Fruit fly (Drosophila melanogaster) whole organism, adult: Measurements from ENCODE around the gene CG4854.

Experiments used
- CG12768 ChIP-seq: fragments of 200-800 bp; sonication (Bioruptor generic); optimal IDR thresholded peaks from 2 replicates; lab custom pipeline; 2017; ENCODE audit warnings: missing biosample characterization, missing genetic modification characterization, mild to moderate bottlenecking, moderate library complexity, missing genetic modification reagents
- CG7101 ChIP-seq: fragments of 200-800 bp; sonication (Bioruptor generic); optimal IDR thresholded peaks from 2 replicates; lab custom pipeline; 2018; ENCODE audit warnings: missing biosample characterization, mild to moderate bottlenecking, missing genetic modification characterization, moderate library complexity
- Mnt ChIP-seq: fragments of 200-800 bp; sonication (Bioruptor generic); optimal IDR thresholded peaks from 2 replicates; lab custom pipeline; 2016; ENCODE audit warnings: missing biosample characterization, mild to moderate bottlenecking, missing genetic modification characterization
- cic ChIP-seq: fragments of 200-800 bp; sonication (Bioruptor generic); optimal IDR thresholded peaks from 2 replicates; lab custom pipeline; 2017; ENCODE audit warnings: missing biosample characterization, mild to moderate bottlenecking, missing genetic modification characterization, moderate library complexity
- pad ChIP-seq: fragments of 200-800 bp; sonication (Bioruptor generic); optimal IDR thresholded peaks from 3 replicates; lab custom pipeline; 2017; ENCODE audit warnings: missing biosample characterization, missing genetic modification characterization, mild to moderate bottlenecking, moderate library complexity, missing genetic modification reagents
- tj ChIP-seq: fragments of 200-800 bp; sonication (Bioruptor generic); optimal IDR thresholded peaks from 3 replicates; lab custom pipeline; 2017; ENCODE audit warnings: missing biosample characterization, mild to moderate bottlenecking, missing genetic modification characterization, moderate library complexity
- toe ChIP-seq: fragments of 200-800 bp; sonication (Bioruptor generic); optimal IDR thresholded peaks from 2 replicates; lab custom pipeline; 2016; ENCODE audit warnings: missing biosample characterization, missing genetic modification characterization

dm6 chr3R:20031764-20032079 lies 3.9 kb downstream of the CG4854 start, which contains the start of gene idc:
- TF ChIP-seq pad (GFP tag; lab: Kevin White, UChicago) (no peak), Mnt (GFP tag; lab: Kevin White, UChicago) (no peak), cic (no peak), tj (GFP tag; lab: Kevin White, UChicago) (no peak), CG12768 (GFP tag; lab: Kevin White, UChicago) (no peak), toe (GFP tag; lab: Kevin White, UChicago) (no peak), CG7101 (tag; lab: Kevin White, UChicago) (no peak)
